Worm (Caenorhabditis elegans) whole organism, early embryonic: ENCODE data around the gene unc-52.

ENCODE experiments used
- B0310.2 ChIP-seq: sonication (generic microtip); optimal IDR thresholded peaks from 2 replicates; lab custom pipeline; 2016; ENCODE audit warnings: mild to moderate bottlenecking, missing genetic modification characterization, missing compliant biosample characterization
- F13C5.2 ChIP-seq: sonication (generic microtip); optimal IDR thresholded peaks from 2 replicates; lab custom pipeline; 2017; ENCODE audit warnings: mild to moderate bottlenecking, missing genetic modification characterization, inconsistent platforms, missing compliant biosample characterization
- aly-1 ChIP-seq: sonication (generic microtip); optimal IDR thresholded peaks from 2 replicates; lab custom pipeline; 2016; ENCODE audit warnings: missing genetic modification characterization, missing compliant biosample characterization
- ama-1 ChIP-seq: fragments of 150-350 bp; optimal IDR thresholded peaks from 2 replicates; lab custom pipeline; 2014
- ceh-13 ChIP-seq: fragments of 200-800 bp; sonication (Bioruptor generic); optimal IDR thresholded peaks from 2 replicates; lab custom pipeline; 2018; ENCODE audit warnings: mild to moderate bottlenecking, missing genetic modification characterization, missing compliant biosample characterization
- ceh-36 ChIP-seq: sonication (generic microtip); optimal IDR thresholded peaks from 2 replicates; lab custom pipeline; 2016; ENCODE audit warnings: missing genetic modification characterization, inconsistent platforms, missing compliant biosample characterization
- ets-7 ChIP-seq: sonication (generic microtip); optimal IDR thresholded peaks from 2 replicates; lab custom pipeline; 2016; ENCODE audit warnings: missing genotype, missing genetic modification characterization, missing compliant biosample characterization
- flt-1 ChIP-seq: fragments of 200-800 bp; sonication (Bioruptor generic); IDR thresholded peaks from 2 replicates; pipeline ENCODE4 v1.3.6; 2022; ENCODE audit warnings: missing genetic modification characterization, missing compliant biosample characterization
- hmbx-1 ChIP-seq: sonication (generic microtip); optimal IDR thresholded peaks from 2 replicates; lab custom pipeline; 2016; ENCODE audit warnings: mild to moderate bottlenecking, missing genetic modification characterization, missing compliant biosample characterization
- hmg-4 ChIP-seq: fragments of 200-800 bp; sonication (Bioruptor generic); optimal IDR thresholded peaks from 2 replicates; lab custom pipeline; 2018; ENCODE audit warnings: mild to moderate bottlenecking, missing genetic modification characterization, missing compliant biosample characterization
- hnd-1 ChIP-seq: sonication (generic microtip); optimal IDR thresholded peaks from 2 replicates; lab custom pipeline; 2016; ENCODE audit warnings: missing genetic modification characterization, missing compliant biosample characterization
- pes-1 ChIP-seq: fragments of 200-800 bp; sonication (Bioruptor generic); IDR thresholded peaks from 2 replicates; pipeline ENCODE4 v1.3.6; 2022; ENCODE audit warnings: missing genetic modification reagents, missing genetic modification characterization, missing compliant biosample characterization
- scrt-1 ChIP-seq: fragments of 200-800 bp; sonication (Bioruptor generic); IDR thresholded peaks from 2 replicates; pipeline ENCODE4 v1.3.6; 2022; ENCODE audit warnings: missing genetic modification characterization, missing compliant biosample characterization
- sea-1 ChIP-seq: fragments of 200-800 bp; sonication (Bioruptor generic); conservative IDR thresholded peaks from 2 replicates; pipeline ENCODE4 v1.3.6; 2022; ENCODE audit warnings: missing genetic modification characterization, missing compliant biosample characterization
- tbx-11 ChIP-seq: fragments of 200-800 bp; sonication (Bioruptor generic); IDR thresholded peaks from 2 replicates; pipeline ENCODE4 v1.3.6; 2022; ENCODE audit warnings: missing genetic modification characterization, missing compliant biosample characterization
- tbx-37 ChIP-seq: fragments of 200-800 bp; sonication (Bioruptor generic); conservative IDR thresholded peaks from 2 replicates; pipeline ENCODE4 v1.3.6; 2022; ENCODE audit warnings: missing genetic modification reagents, missing genetic modification characterization, missing compliant biosample characterization
- tra-4 ChIP-seq: sonication (generic microtip); optimal IDR thresholded peaks from 2 replicates; lab custom pipeline; 2017; ENCODE audit warnings: missing genetic modification characterization, missing compliant biosample characterization

unc-52 gene

DNA sequence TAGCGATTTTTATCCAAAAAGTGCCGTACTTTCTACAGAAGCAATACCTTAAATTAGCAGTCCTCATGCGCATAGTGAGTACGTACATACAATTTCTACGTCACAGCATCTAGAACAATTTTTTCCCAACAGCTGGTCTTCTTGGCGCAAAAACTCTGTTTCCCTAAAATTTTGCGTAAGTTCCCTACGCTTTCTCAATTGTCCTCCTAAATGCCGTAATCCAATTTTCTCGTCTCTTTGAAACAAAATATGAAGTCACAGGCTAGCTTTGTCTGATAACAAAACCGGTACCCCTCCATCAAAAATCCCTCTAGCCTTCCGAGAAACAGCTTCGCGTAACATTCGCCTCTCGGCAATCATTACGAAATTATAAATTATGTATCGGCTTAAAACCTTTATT, 51.4 kb downstream of the unc-52 start, which contains the start of gene C38C6.3:
C38C6.3 (plus strand) TSS at position 301 of the 400 bp plus-strand sequence.
- no peak for TF ChIP-seq ceh-36 (tag; lab: Kevin White, UChicago)
- no peak for TF ChIP-seq ets-7 (tag; lab: Kevin White, UChicago)
- no peak for TF ChIP-seq flt-1 (GFP tag; lab: Robert Waterston, UW)
- TF ChIP-seq ceh-13 = no peak
- no peak for TF ChIP-seq F13C5.2 (tag; lab: Kevin White, UChicago)
- no peak for TF ChIP-seq hmg-4 (GFP tag; lab: Kevin White, UChicago)
- no peak for TF ChIP-seq tbx-11 (GFP tag; lab: Robert Waterston, UW)
- TF ChIP-seq tra-4 (tag; lab: Kevin White, UChicago) = no peak
- TF ChIP-seq scrt-1 (GFP tag; lab: Robert Waterston, UW) = no peak
- TF ChIP-seq aly-1 = no peak
- TF ChIP-seq hmbx-1 (tag; lab: Kevin White, UChicago) = no peak
- no peak for TF ChIP-seq B0310.2
- TF ChIP-seq sea-1 = no peak
- no peak for TF ChIP-seq pes-1
- no peak for TF ChIP-seq tbx-37 (GFP tag; lab: Robert Waterston, UW)
- TF ChIP-seq ama-1 (lab: Kevin White, UChicago) = no peak
- no peak for TF ChIP-seq hnd-1 (tag; lab: Kevin White, UChicago)

DNA sequence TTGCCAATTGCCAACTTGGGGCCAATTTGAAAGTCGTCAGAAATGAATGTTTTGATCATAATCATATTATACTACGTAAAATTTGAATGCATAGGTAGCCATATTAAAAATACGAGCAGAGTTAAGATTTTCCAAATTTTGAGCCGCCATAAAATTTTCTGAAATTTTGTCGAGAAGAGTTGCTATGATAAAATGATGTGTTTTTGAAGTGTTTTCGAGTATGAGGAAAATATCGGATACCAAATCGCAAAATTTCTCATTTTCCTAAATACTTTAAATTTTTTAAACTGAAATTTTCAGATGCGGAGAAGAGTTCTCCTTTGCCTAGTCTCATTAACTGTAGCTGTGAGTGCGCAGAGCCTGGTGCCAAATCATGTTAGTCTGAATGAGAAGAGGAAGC, 56.9 kb downstream of the unc-52 start, which contains the start of gene tag-297:
tag-297 (plus strand) TSS at position 301 of the 400 bp plus-strand sequence.
- TF ChIP-seq pes-1 (no peak), ets-7 (tag; lab: Kevin White, UChicago) (no peak), ama-1 (lab: Kevin White, UChicago) (no peak), tra-4 (tag; lab: Kevin White, UChicago) (no peak), hmg-4 (GFP tag; lab: Kevin White, UChicago) (no peak), tbx-37 (GFP tag; lab: Robert Waterston, UW) (no peak), flt-1 (GFP tag; lab: Robert Waterston, UW) (no peak), ceh-13 (no peak), hmbx-1 (tag; lab: Kevin White, UChicago) (no peak)

DNA sequence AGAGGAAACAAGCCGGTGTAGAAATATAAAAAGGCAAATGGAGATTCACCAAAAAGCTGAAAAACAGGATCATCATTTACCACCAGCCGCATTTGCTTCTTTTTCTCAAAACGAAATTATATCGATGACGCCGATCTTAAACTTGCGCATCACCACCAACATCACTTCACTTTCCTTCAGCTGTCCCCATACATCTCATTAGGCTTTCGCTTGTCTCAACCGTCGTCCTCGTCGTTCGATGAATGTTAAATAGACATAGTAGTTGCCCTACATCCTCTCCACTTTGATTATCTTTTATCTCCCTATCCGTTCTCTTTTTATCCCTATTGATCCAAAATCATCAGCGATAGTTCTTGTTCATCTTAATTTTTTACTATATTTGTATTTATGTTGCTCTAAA, 57.4 kb downstream of the unc-52 start:
- no peak for TF ChIP-seq hnd-1 (tag; lab: Kevin White, UChicago)
- TF ChIP-seq scrt-1 (GFP tag; lab: Robert Waterston, UW) = no peak
- TF ChIP-seq F13C5.2 (tag; lab: Kevin White, UChicago) = no peak
- no peak for TF ChIP-seq ceh-13
- TF ChIP-seq tra-4 (tag; lab: Kevin White, UChicago) = no peak
- no peak for TF ChIP-seq ets-7 (tag; lab: Kevin White, UChicago)
- no peak for TF ChIP-seq aly-1
- no peak for TF ChIP-seq flt-1 (GFP tag; lab: Robert Waterston, UW)
- TF ChIP-seq hmbx-1 (tag; lab: Kevin White, UChicago) = no peak

DNA sequence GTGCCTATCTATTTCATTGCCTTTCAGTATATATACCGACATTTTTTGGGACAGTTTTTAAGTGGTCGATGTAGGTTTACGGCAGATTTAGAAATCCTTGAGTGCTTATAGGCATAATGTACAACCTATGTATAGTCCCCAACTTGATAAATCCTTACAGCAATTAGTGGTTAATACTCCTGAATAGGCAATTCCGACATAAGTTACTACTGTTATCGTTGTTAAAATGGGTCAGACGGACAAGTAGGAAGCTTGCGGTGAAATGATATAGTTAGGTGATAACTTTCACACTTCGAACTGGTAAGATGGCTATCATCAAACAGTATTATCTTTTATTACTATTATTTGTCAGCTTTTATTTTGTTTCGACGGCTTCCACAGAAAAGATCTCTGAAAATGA, 61.5 kb downstream of the unc-52 start, which contains the start of gene mltn-10:
mltn-10 (plus strand) TSS at position 301 of the 400 bp plus-strand sequence.
- no peak for TF ChIP-seq sea-1
- no peak for TF ChIP-seq hnd-1 (tag; lab: Kevin White, UChicago)
- TF ChIP-seq tra-4 (tag; lab: Kevin White, UChicago) = no peak
- no peak for TF ChIP-seq scrt-1 (GFP tag; lab: Robert Waterston, UW)
- TF ChIP-seq B0310.2 = no peak
- no peak for TF ChIP-seq tbx-11 (GFP tag; lab: Robert Waterston, UW)
- no peak for TF ChIP-seq ama-1 (lab: Kevin White, UChicago)
- no peak for TF ChIP-seq flt-1 (GFP tag; lab: Robert Waterston, UW)
- no peak for TF ChIP-seq ceh-13
- no peak for TF ChIP-seq ets-7 (tag; lab: Kevin White, UChicago)
- TF ChIP-seq hmbx-1 (tag; lab: Kevin White, UChicago) = no peak
- no peak for TF ChIP-seq pes-1
- no peak for TF ChIP-seq hmg-4 (GFP tag; lab: Kevin White, UChicago)
- no peak for TF ChIP-seq aly-1
- no peak for TF ChIP-seq ceh-36 (tag; lab: Kevin White, UChicago)
- TF ChIP-seq tbx-37 (GFP tag; lab: Robert Waterston, UW) = no peak
- no peak for TF ChIP-seq F13C5.2 (tag; lab: Kevin White, UChicago)

DNA sequence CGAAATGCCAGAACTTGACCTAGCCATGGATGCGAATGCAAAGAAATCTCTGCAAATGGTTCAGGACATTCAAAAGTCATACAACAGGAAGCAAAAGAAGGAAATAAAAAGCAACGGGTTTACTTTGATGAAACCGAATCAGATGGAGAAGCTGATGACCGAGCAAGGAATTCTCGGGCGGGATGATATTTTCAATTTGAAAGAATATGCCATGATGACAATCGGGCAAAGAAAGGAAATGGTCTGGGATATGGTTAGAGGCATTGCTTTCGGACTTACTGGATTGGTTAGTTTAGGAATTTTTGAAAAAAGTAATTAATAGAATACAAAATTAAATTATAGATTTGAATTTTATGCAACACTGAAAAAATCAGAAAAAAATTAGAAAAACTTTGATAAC, 63.5 kb downstream of the unc-52 start:
- TF ChIP-seq scrt-1 (GFP tag; lab: Robert Waterston, UW) (no peak), ama-1 (lab: Kevin White, UChicago) (no peak), B0310.2 (no peak), hmg-4 (GFP tag; lab: Kevin White, UChicago) (no peak), tbx-37 (GFP tag; lab: Robert Waterston, UW) (no peak), tbx-11 (GFP tag; lab: Robert Waterston, UW) (no peak), sea-1 (no peak), aly-1 (no peak), tra-4 (tag; lab: Kevin White, UChicago) (no peak), ceh-36 (tag; lab: Kevin White, UChicago) (no peak), pes-1 (no peak), ets-7 (tag; lab: Kevin White, UChicago) (no peak), F13C5.2 (tag; lab: Kevin White, UChicago) (no peak), ceh-13 (no peak), hnd-1 (tag; lab: Kevin White, UChicago) (no peak), flt-1 (GFP tag; lab: Robert Waterston, UW) (no peak), hmbx-1 (tag; lab: Kevin White, UChicago) (no peak)

DNA sequence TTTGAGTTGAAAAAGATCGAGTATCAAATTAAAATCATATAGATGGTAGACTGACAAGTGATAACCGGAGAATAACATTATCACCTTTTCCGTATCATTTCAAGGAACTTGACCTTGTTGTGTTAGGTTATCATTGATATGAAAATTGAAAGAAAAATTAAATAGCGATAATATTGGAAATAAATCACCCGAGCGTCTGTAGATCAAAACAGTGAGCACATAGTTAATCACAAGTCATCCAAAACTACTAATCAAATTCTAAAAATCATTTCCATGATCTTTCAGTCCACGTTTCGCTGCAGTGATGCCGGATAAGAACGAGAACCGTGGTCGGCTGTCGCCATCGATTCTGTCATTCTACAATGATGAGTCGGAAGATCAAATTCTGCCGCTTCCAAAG, 64.5 kb downstream of the unc-52 start:
- no peak for TF ChIP-seq ceh-36 (tag; lab: Kevin White, UChicago)
- TF ChIP-seq aly-1 = no peak
- no peak for TF ChIP-seq tra-4 (tag; lab: Kevin White, UChicago)
- no peak for TF ChIP-seq ama-1 (lab: Kevin White, UChicago)
- TF ChIP-seq tbx-37 (GFP tag; lab: Robert Waterston, UW) = no peak
- no peak for TF ChIP-seq sea-1
- no peak for TF ChIP-seq F13C5.2 (tag; lab: Kevin White, UChicago)
- no peak for TF ChIP-seq hnd-1 (tag; lab: Kevin White, UChicago)
- TF ChIP-seq ceh-13 = no peak
- TF ChIP-seq flt-1 (GFP tag; lab: Robert Waterston, UW) = no peak
- TF ChIP-seq ets-7 (tag; lab: Kevin White, UChicago) = no peak
- no peak for TF ChIP-seq B0310.2
- no peak for TF ChIP-seq tbx-11 (GFP tag; lab: Robert Waterston, UW)
- no peak for TF ChIP-seq hmg-4 (GFP tag; lab: Kevin White, UChicago)
- no peak for TF ChIP-seq pes-1
- TF ChIP-seq hmbx-1 (tag; lab: Kevin White, UChicago) = no peak
- no peak for TF ChIP-seq scrt-1 (GFP tag; lab: Robert Waterston, UW)
